Fruit fly (Drosophila melanogaster) whole organism, prepupa: ENCODE data around the gene dar1.

Source experiments
- CG6792 ChIP-seq: fragments of 200-800 bp; sonication (Bioruptor generic); optimal IDR thresholded peaks from 3 replicates; lab custom pipeline; 2016; ENCODE audit warnings: missing biosample characterization, missing genetic modification characterization
- OdsH ChIP-seq: fragments of 200-800 bp; sonication (Bioruptor generic); optimal IDR thresholded peaks from 3 replicates; lab custom pipeline; 2016; ENCODE audit warnings: missing biosample characterization, missing genetic modification characterization
- topi ChIP-seq: fragments of 200-800 bp; sonication (Bioruptor generic); optimal IDR thresholded peaks from 3 replicates; lab custom pipeline; 2016; ENCODE audit warnings: missing biosample characterization, missing genetic modification characterization

DNA sequence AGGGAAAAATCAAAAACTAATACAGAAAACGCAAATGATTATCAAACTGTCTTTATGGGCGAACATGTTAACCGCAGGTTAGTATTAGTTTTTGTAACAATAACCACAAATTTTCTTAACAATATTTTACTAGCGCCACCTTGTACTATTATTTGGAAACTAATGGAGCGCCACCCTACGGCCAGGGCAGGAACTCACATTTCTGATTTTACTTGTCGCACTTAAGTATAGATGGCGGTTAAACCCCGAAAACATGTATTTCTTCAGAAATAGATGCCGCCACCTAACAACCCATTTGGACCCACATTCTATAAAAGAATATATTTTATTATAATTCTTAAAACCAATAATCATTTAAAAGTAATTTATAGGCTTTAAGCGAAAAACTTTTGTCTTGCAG lies 9.8 kb upstream of the dar1 start:
- TF ChIP-seq CG6792 (GFP tag; lab: Kevin White, UChicago), result peak; percentile 51
- TF ChIP-seq topi (GFP tag; lab: Kevin White, UChicago), result peak; percentile 46
- peak; percentile 62 for TF ChIP-seq OdsH (GFP tag; lab: Kevin White, UChicago)
